Fruit fly (Drosophila melanogaster) whole organism, pupa: ENCODE measurements around the gene crq.

ENCODE experiments used
- CG10348 ChIP-seq: fragments of 200-800 bp; sonication (Bioruptor generic); IDR thresholded peaks from 2 replicates; pipeline ENCODE4 v1.3.6; 2022; ENCODE audit warnings: missing biosample characterization, missing genetic modification characterization
- CG12605 ChIP-seq: fragments of 200-800 bp; sonication (Bioruptor generic); IDR thresholded peaks from 2 replicates; pipeline ENCODE4 v1.3.6; 2022; ENCODE audit warnings: missing biosample characterization, missing genetic modification characterization
- CG13204 ChIP-seq: fragments of 200-800 bp; sonication (Bioruptor generic); optimal IDR thresholded peaks from 2 replicates; lab custom pipeline; 2018; ENCODE audit warnings: missing biosample characterization, mild to moderate bottlenecking, missing genetic modification characterization, moderate library complexity
- CG14655 ChIP-seq: fragments of 200-800 bp; sonication (Bioruptor generic); optimal IDR thresholded peaks from 3 replicates; lab custom pipeline; 2017; ENCODE audit warnings: mild to moderate bottlenecking, missing biosample characterization, missing genetic modification reagents, missing genetic modification characterization
- CG15710 ChIP-seq: fragments of 200-800 bp; sonication (Bioruptor generic); optimal IDR thresholded peaks from 2 replicates; lab custom pipeline; 2018; ENCODE audit warnings: missing biosample characterization, mild to moderate bottlenecking, missing genetic modification characterization, moderate library complexity
- CG17806 ChIP-seq: fragments of 200-800 bp; sonication (Bioruptor generic); optimal IDR thresholded peaks from 2 replicates; lab custom pipeline; 2018; ENCODE audit warnings: missing biosample characterization, mild to moderate bottlenecking, missing genetic modification characterization, moderate library complexity
- CG32121 ChIP-seq: fragments of 200-800 bp; sonication (Bioruptor generic); IDR thresholded peaks from 2 replicates; pipeline ENCODE4 v1.3.6; 2022; ENCODE audit warnings: missing biosample characterization, missing genetic modification characterization
- CG34367 ChIP-seq: fragments of 200-800 bp; sonication (Bioruptor generic); optimal IDR thresholded peaks from 2 replicates; lab custom pipeline; 2018; ENCODE audit warnings: missing biosample characterization, mild to moderate bottlenecking, missing genetic modification characterization
- CG4496 ChIP-seq: fragments of 200-800 bp; sonication (Bioruptor generic); IDR thresholded peaks from 3 replicates; pipeline ENCODE4 v1.3.6; 2022; ENCODE audit warnings: missing biosample characterization, missing genetic modification characterization
- CG8159 ChIP-seq: fragments of 200-800 bp; sonication (Bioruptor generic); optimal IDR thresholded peaks from 3 replicates; lab custom pipeline; 2018; ENCODE audit warnings: missing biosample characterization, mild to moderate bottlenecking, missing genetic modification characterization, moderate library complexity
- CG8301 ChIP-seq: fragments of 200-800 bp; sonication (Bioruptor generic); optimal IDR thresholded peaks from 2 replicates; lab custom pipeline; 2018; ENCODE audit warnings: missing biosample characterization, mild to moderate bottlenecking, missing genetic modification characterization
- CG9948 ChIP-seq: fragments of 200-800 bp; sonication (Bioruptor generic); optimal IDR thresholded peaks from 2 replicates; lab custom pipeline; 2018; ENCODE audit warnings: missing biosample characterization, mild to moderate bottlenecking, missing genetic modification characterization, moderate library complexity
- D1 ChIP-seq: fragments of 200-800 bp; sonication (Bioruptor generic); optimal IDR thresholded peaks from 2 replicates; lab custom pipeline; 2018; ENCODE audit warnings: missing biosample characterization, mild to moderate bottlenecking, missing genetic modification characterization, moderate library complexity
- EcR ChIP-seq: fragments of 200-800 bp; sonication (Bioruptor generic); optimal IDR thresholded peaks from 3 replicates; lab custom pipeline; 2019; ENCODE audit warnings: missing biosample characterization, missing genetic modification characterization, mild to moderate bottlenecking, moderate library complexity, missing genetic modification reagents
- Ets98B ChIP-seq: fragments of 200-800 bp; sonication (Bioruptor generic); IDR thresholded peaks from 2 replicates; pipeline ENCODE4 v1.3.6; 2022; ENCODE audit warnings: missing biosample characterization, missing genetic modification characterization
- Pif1A ChIP-seq: fragments of 200-800 bp; sonication (Bioruptor generic); optimal IDR thresholded peaks from 3 replicates; lab custom pipeline; 2016; ENCODE audit warnings: missing biosample characterization, missing genetic modification characterization
- Pif1B ChIP-seq: fragments of 200-800 bp; sonication (Bioruptor generic); optimal IDR thresholded peaks from 3 replicates; lab custom pipeline; 2016; ENCODE audit warnings: missing biosample characterization, missing genetic modification characterization
- Snoo ChIP-seq: fragments of 200-800 bp; sonication (Bioruptor generic); optimal IDR thresholded peaks from 3 replicates; lab custom pipeline; 2017; ENCODE audit warnings: missing biosample characterization, mild to moderate bottlenecking, missing genetic modification characterization, inconsistent platforms
- fd96Ca ChIP-seq: fragments of 200-800 bp; sonication (Bioruptor generic); IDR thresholded peaks from 3 replicates; pipeline ENCODE4 v1.3.6; 2022; ENCODE audit warnings: missing biosample characterization, missing genetic modification characterization
- gl ChIP-seq: fragments of 200-800 bp; sonication (Bioruptor generic); optimal IDR thresholded peaks from 2 replicates; lab custom pipeline; 2018; ENCODE audit warnings: missing biosample characterization, mild to moderate bottlenecking, missing genetic modification characterization
- rn ChIP-seq: fragments of 200-800 bp; sonication (Bioruptor generic); IDR thresholded peaks from 2 replicates; pipeline ENCODE4 v1.3.6; 2022; ENCODE audit warnings: missing biosample characterization, missing genetic modification characterization

crq gene

dm6 chr2L:440638-441454 lies 12.0 kb downstream of the crq start:
- TF ChIP-seq CG8301 (tag; lab: Kevin White, UChicago): peak; percentile 72
- TF ChIP-seq D1 (tag; lab: Kevin White, UChicago): peak; percentile 90
- TF ChIP-seq CG15710: peak; percentile 92
- TF ChIP-seq CG17806 (tag; lab: Kevin White, UChicago): peak; percentile 90
- TF ChIP-seq Snoo (tag; lab: Kevin White, UChicago): peak; percentile 90
- TF ChIP-seq CG4496 (GFP tag; lab: Robert Waterston, UW): no peak; the same call in 1 of the 3 replicates
- TF ChIP-seq EcR (GFP tag; lab: Kevin White, UChicago): no peak
- peak; percentile 86 for TF ChIP-seq CG34367 (tag; lab: Kevin White, UChicago)
- TF ChIP-seq CG32121 (GFP tag; lab: Robert Waterston, UW): no peak
- no peak for TF ChIP-seq CG10348
- TF ChIP-seq CG8159: peak; percentile 94
- peak; percentile 83 for TF ChIP-seq Pif1A (GFP tag; lab: Kevin White, UChicago)
- peak; percentile 53 for TF ChIP-seq gl (tag; lab: Kevin White, UChicago)
- TF ChIP-seq CG13204 (GFP tag; lab: Kevin White, UChicago): peak; percentile 73
- TF ChIP-seq Ets98B (GFP tag; lab: Robert Waterston, UW): no peak
- no peak for TF ChIP-seq rn (GFP tag; lab: Robert Waterston, UW)
- TF ChIP-seq CG9948 (tag; lab: Kevin White, UChicago): peak; percentile 95
- peak; percentile 89 for TF ChIP-seq CG14655 (GFP tag; lab: Kevin White, UChicago)
- TF ChIP-seq Pif1B: peak; percentile 87
- peak; percentile 20; the same call in 1 of the 2 replicates for TF ChIP-seq CG12605 (GFP tag; lab: Robert Waterston, UW)
- no peak for TF ChIP-seq fd96Ca (GFP tag; lab: Robert Waterston, UW)

DNA sequence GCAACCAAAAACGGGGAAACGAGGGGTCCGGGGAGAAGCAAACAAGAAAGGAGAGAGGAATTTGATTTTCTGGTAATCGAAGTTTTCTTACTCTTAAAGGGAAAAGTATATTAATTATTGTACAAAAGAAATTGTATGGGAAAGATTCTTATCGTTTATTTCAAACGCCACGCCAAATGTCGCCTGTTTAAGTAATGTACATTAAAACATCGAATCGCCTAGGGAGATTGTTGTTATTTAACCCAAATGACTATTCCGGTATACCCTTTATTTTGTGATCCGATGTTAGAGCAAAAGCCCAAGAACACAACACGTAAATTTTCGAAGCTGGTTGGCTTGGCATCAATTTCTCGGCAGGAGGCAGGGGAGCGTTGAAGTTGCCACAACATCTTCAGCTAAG lies 13.5 kb downstream of the crq start:
- TF ChIP-seq CG15710 (peak; percentile 82), Snoo (tag; lab: Kevin White, UChicago) (peak; percentile 85), EcR (GFP tag; lab: Kevin White, UChicago) (no peak), CG8301 (tag; lab: Kevin White, UChicago) (peak; percentile 90), fd96Ca (GFP tag; lab: Robert Waterston, UW) (peak; percentile 81), CG14655 (GFP tag; lab: Kevin White, UChicago) (peak; percentile 92), Ets98B (GFP tag; lab: Robert Waterston, UW) (peak; percentile 82), D1 (tag; lab: Kevin White, UChicago) (peak; percentile 54), CG32121 (GFP tag; lab: Robert Waterston, UW) (0 out of 2 replicates have a peak, but pooled peaks have one; percentile 18), rn (GFP tag; lab: Robert Waterston, UW) (0 out of 2 replicates have a peak, but pooled peaks have one; percentile 14), Pif1B (peak; percentile 82), gl (tag; lab: Kevin White, UChicago) (peak; percentile 67), CG17806 (tag; lab: Kevin White, UChicago) (peak; percentile 92), CG12605 (GFP tag; lab: Robert Waterston, UW) (peak; percentile 57), CG9948 (tag; lab: Kevin White, UChicago) (peak; percentile 89), CG4496 (GFP tag; lab: Robert Waterston, UW) (peak; percentile 70), Pif1A (GFP tag; lab: Kevin White, UChicago) (peak; percentile 82), CG34367 (tag; lab: Kevin White, UChicago) (peak; percentile 76), CG13204 (GFP tag; lab: Kevin White, UChicago) (no peak), CG10348 (no peak), CG8159 (peak; percentile 87)

DNA sequence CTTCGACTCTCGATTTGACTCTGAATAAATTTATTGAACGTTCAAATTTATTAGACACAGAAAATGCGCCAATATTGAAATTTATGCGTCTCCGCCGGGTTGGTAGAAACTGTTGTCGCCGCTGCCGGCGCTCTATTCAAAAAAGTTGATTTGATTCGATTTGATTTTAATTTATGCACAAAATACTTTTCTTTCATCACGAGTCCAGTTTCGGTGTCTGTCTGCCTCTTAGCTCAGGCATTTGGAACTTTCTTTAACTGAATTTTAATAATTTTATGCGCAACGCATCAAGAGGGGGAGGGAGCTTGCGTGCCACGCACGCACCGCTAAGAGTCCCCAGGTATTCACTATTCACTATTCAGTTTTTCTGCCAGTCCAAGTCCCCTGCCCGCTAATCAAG lies 15.3 kb downstream of the crq start:
- TF ChIP-seq CG34367 (tag; lab: Kevin White, UChicago) (no peak), Snoo (tag; lab: Kevin White, UChicago) (no peak), fd96Ca (GFP tag; lab: Robert Waterston, UW) (no peak), CG4496 (GFP tag; lab: Robert Waterston, UW) (no peak), CG17806 (tag; lab: Kevin White, UChicago) (no peak), CG10348 (no peak), CG14655 (GFP tag; lab: Kevin White, UChicago) (no peak), gl (tag; lab: Kevin White, UChicago) (no peak), rn (GFP tag; lab: Robert Waterston, UW) (no peak)

DNA sequence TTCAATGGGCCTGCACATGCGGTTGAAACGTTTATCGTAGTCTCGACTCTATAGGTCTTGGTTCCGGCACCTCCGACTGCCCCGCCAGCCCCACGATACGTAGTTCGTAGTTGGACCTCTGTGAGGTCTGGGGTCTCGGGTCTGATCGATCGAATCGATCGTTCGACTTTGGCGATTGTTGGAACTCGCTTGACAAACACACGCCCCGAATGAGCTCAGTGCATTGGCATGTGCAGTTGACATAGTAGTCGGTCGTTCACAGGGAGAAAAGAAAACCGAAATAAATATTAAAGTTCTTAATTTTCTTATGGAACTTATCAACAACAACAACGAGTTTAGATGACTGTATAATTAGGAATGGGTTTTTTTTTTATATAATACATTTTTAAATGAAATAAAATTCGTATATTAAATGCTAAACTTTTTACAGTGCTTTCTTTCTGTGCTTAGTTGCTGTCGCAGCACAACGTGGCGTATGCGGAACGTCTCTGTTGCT lies 17.5 kb downstream of the crq start:
- peak; percentile 52 for TF ChIP-seq CG9948 (tag; lab: Kevin White, UChicago)
- peak; percentile 19 for TF ChIP-seq CG34367 (tag; lab: Kevin White, UChicago)
- peak; percentile 53 for TF ChIP-seq Pif1A (GFP tag; lab: Kevin White, UChicago)
- peak; percentile 54; the same call in 1 of the 3 replicates for TF ChIP-seq fd96Ca (GFP tag; lab: Robert Waterston, UW)
- peak; percentile 5 for TF ChIP-seq gl (tag; lab: Kevin White, UChicago)
- TF ChIP-seq CG17806 (tag; lab: Kevin White, UChicago): peak; percentile 60
- TF ChIP-seq D1 (tag; lab: Kevin White, UChicago): no peak
- no peak for TF ChIP-seq CG13204 (GFP tag; lab: Kevin White, UChicago)
- TF ChIP-seq Ets98B (GFP tag; lab: Robert Waterston, UW): peak; percentile 83
- no peak for TF ChIP-seq Snoo (tag; lab: Kevin White, UChicago)
- peak; percentile 54; the same call in 1 of the 2 replicates for TF ChIP-seq rn (GFP tag; lab: Robert Waterston, UW)
- peak; percentile 83 for TF ChIP-seq CG32121 (GFP tag; lab: Robert Waterston, UW)
- peak; percentile 61 for TF ChIP-seq CG8159
- peak; percentile 49 for TF ChIP-seq CG15710
- TF ChIP-seq EcR (GFP tag; lab: Kevin White, UChicago): peak; percentile 2
- TF ChIP-seq CG4496 (GFP tag; lab: Robert Waterston, UW): peak; percentile 54; the same call in 1 of the 3 replicates
- 0 out of 2 replicates have a peak, but pooled peaks have one; percentile 23 for TF ChIP-seq CG10348
- TF ChIP-seq CG8301 (tag; lab: Kevin White, UChicago): peak; percentile 61
- TF ChIP-seq Pif1B: peak; percentile 51
- TF ChIP-seq CG14655 (GFP tag; lab: Kevin White, UChicago): peak; percentile 66
- TF ChIP-seq CG12605 (GFP tag; lab: Robert Waterston, UW): peak; percentile 64
